Fruit fly (Drosophila melanogaster) whole organism, pupa: Measurements from ENCODE around the gene CG13895.

Source experiments
- CG13204 ChIP-seq: fragments of 200-800 bp; sonication (Bioruptor generic); optimal IDR thresholded peaks from 2 replicates; lab custom pipeline; 2018; ENCODE audit warnings: missing biosample characterization, mild to moderate bottlenecking, missing genetic modification characterization, moderate library complexity
- CG14655 ChIP-seq: fragments of 200-800 bp; sonication (Bioruptor generic); optimal IDR thresholded peaks from 3 replicates; lab custom pipeline; 2017; ENCODE audit warnings: mild to moderate bottlenecking, missing biosample characterization, missing genetic modification reagents, missing genetic modification characterization
- CG9948 ChIP-seq: fragments of 200-800 bp; sonication (Bioruptor generic); optimal IDR thresholded peaks from 2 replicates; lab custom pipeline; 2018; ENCODE audit warnings: missing biosample characterization, mild to moderate bottlenecking, missing genetic modification characterization, moderate library complexity

DNA sequence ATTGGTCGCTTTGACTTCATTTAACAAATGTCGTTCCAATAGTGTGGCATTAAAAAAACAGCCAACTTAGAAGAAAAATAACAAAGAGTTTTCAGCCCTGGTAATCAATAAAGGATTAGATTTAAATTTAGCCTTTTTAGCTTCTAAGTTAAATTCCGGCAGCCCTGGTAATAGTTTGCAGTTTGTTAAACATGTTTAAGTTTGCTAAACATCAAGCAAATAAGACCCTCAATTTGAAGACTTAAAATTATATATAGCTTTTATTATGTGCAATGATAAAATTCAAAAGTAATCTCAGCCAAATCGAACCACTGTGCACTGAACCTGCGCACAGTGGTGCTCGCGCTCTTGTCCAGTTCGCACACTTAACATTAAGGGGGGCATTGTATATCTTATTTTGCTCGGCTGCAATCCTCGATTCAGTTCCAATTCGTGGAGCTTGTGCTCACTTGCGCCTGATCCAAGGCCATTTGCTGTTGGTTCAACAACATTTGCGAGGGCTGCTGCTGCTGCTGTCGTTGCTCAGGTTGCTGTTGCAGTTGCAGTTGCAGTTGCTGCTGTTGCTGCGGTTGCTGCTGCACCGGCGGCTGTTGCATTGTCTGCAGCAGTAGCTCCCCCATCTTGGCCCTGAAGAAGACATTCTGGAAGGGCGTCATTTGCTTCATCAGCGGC, 29.6 kb upstream of the CG13895 start:
- no peak for TF ChIP-seq CG9948 (tag; lab: Kevin White, UChicago)
- TF ChIP-seq CG13204 (GFP tag; lab: Kevin White, UChicago) = peak; percentile 34
- peak; percentile 25 for TF ChIP-seq CG14655
